Worm (Caenorhabditis elegans) whole organism, young adult: ENCODE measurements around the gene tag-297.

ENCODE experiments used
- B0336.3 ChIP-seq: fragments of 200-800 bp; sonication (Bioruptor generic); IDR thresholded peaks from 2 replicates; pipeline ENCODE4 v1.3.6; 2022; ENCODE audit warnings: missing genetic modification characterization, missing compliant biosample characterization
- C06A6.2 ChIP-seq: fragments of 200-800 bp; sonication (Bioruptor generic); conservative IDR thresholded peaks from 2 replicates; pipeline ENCODE4 v1.3.6; 2022; ENCODE audit warnings: missing genetic modification characterization, missing compliant biosample characterization
- C17E4.6 ChIP-seq: fragments of 200-800 bp; sonication (Bioruptor generic); IDR thresholded peaks from 2 replicates; pipeline ENCODE4 v1.3.6; 2022; ENCODE audit warnings: missing genetic modification reagents, missing genetic modification characterization, missing compliant biosample characterization
- F57C9.4 ChIP-seq: sonication (generic microtip); optimal IDR thresholded peaks from 2 replicates; lab custom pipeline; 2017; ENCODE audit warnings: mild to moderate bottlenecking, missing genetic modification characterization, missing compliant biosample characterization
- T26A5.8 ChIP-seq: sonication (generic microtip); optimal IDR thresholded peaks from 2 replicates; lab custom pipeline; 2016; ENCODE audit warnings: missing genetic modification characterization, missing compliant biosample characterization
- ama-1 ChIP-seq, 3 experiments: fragments of 150-350 bp in 1 of 3; sonication (generic microtip) in 2 of 3; optimal IDR thresholded peaks; 2 replicates each; lab custom pipeline; 2014 to 2018; ENCODE audit warnings: missing biosample characterization in 2 of 3, missing genetic modification characterization in 2 of 3, missing genetic modification reagents in 2 of 3
- dpl-1 ChIP-seq: fragments of 150-350 bp; optimal IDR thresholded peaks from 2 replicates; lab custom pipeline; 2014; ENCODE audit warnings: missing biosample characterization, missing genetic modification reagents, missing genetic modification characterization
- efl-1 ChIP-seq: fragments of 150-350 bp; optimal IDR thresholded peaks from 2 replicates; lab custom pipeline; 2014; ENCODE audit warnings: missing biosample characterization, missing genetic modification reagents, missing genetic modification characterization
- hrde-1 ChIP-seq: sonication (generic microtip); optimal IDR thresholded peaks from 2 replicates; lab custom pipeline; 2016; ENCODE audit warnings: missing genetic modification characterization, mild to moderate bottlenecking, missing compliant biosample characterization, moderate library complexity, missing genotype, missing genetic modification reagents, borderline replicate concordance
- lag-1 ChIP-seq: fragments of 200-800 bp; sonication (Bioruptor generic); IDR thresholded peaks from 2 replicates; pipeline ENCODE4 v1.3.6; 2022; ENCODE audit warnings: missing genetic modification reagents, missing genetic modification characterization, missing compliant biosample characterization
- lsy-27 ChIP-seq: sonication (generic microtip); optimal IDR thresholded peaks from 2 replicates; lab custom pipeline; 2017; ENCODE audit warnings: missing genetic modification characterization, mild to moderate bottlenecking, missing compliant biosample characterization, antibody characterized with exemption, missing genotype, borderline replicate concordance; ENCODE audit not compliant: insufficient read depth
- mel-28 ChIP-seq: sonication (generic microtip); optimal IDR thresholded peaks from 2 replicates; lab custom pipeline; 2016; ENCODE audit warnings: borderline replicate concordance, mild to moderate bottlenecking, missing genetic modification characterization, missing compliant biosample characterization
- repo-1 ChIP-seq: sonication (generic microtip); optimal IDR thresholded peaks from 2 replicates; lab custom pipeline; 2017; ENCODE audit warnings: mild to moderate bottlenecking, missing genetic modification characterization, missing compliant biosample characterization
- snpc-4 ChIP-seq, 5 experiments: fragments of 150-350 bp in 1 of 5; sonication (generic microtip) in 4 of 5; optimal IDR thresholded peaks; 2 replicates each; lab custom pipeline; 2014 to 2018; ENCODE audit warnings: missing genetic modification characterization in 5 of 5, missing biosample characterization in 3 of 5, antibody characterized with exemption in 2 of 5, mild to moderate bottlenecking in 2 of 5, missing compliant biosample characterization in 2 of 5, missing genotype in 2 of 5, moderate library complexity in 2 of 5, missing genetic modification reagents in 1 of 5

DNA sequence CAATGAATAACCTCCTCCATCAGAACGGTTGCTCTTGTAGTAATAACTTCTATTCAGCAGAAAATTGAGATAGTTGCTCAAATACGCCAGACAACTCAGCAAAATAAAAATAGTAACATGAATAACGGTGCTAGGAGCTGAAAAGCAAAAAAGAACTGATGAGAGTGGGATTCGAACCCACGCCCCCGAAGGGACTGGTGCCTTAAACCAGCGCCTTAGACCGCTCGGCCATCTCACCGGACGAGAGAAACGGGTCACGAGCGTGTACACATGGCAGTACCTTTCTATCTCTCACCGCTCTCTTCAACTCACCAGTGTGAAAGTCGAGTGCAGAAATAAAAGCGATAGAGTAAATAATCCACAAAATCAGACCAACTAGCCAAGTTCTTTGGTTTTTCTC lies 7.7 kb downstream of the tag-297 start:
- TF ChIP-seq hrde-1 (tag; lab: Kevin White, UChicago) (no peak), ama-1 (optimal IDR thresholded peaks at IDR 0.05; lab: Kevin White, UChicago) (no peak), ama-1 (GFP tag; optimal IDR thresholded peaks at IDR 0.05; lab: Kevin White, UChicago) (no peak), mel-28 (tag; lab: Kevin White, UChicago) (no peak), lag-1 (no peak), B0336.3 (GFP tag; lab: Robert Waterston, UW) (no peak), snpc-4 (GFP tag; optimal IDR thresholded peaks at IDR 0.05; lab: Kevin White, UChicago) (no peak), snpc-4 (tag; optimal IDR thresholded peaks at IDR 0.05; lab: Kevin White, UChicago) (peak in 3 of 4 experiments; percentile 41 to 78 (median 54)), F57C9.4 (tag; lab: Kevin White, UChicago) (no peak), C17E4.6 (no peak), repo-1 (no peak), dpl-1 (GFP tag; lab: Kevin White, UChicago) (no peak), lsy-27 (tag; lab: Kevin White, UChicago) (no peak), C06A6.2 (GFP tag; lab: Robert Waterston, UW) (peak; percentile 35; the same call in 1 of the 2 replicates), efl-1 (GFP tag; lab: Kevin White, UChicago) (no peak), T26A5.8 (tag; lab: Kevin White, UChicago) (no peak)
